Worm (Caenorhabditis elegans) whole organism, L3 larva: ENCODE data around the gene mrp-1.

Source experiments
- R02D3.7 ChIP-seq: fragments of 150-350 bp; optimal IDR thresholded peaks from 2 replicates; lab custom pipeline; 2014; ENCODE audit warnings: missing biosample characterization, missing genetic modification characterization
- ZK546.5 ChIP-seq: sonication (generic microtip); optimal IDR thresholded peaks from 2 replicates; lab custom pipeline; 2017; ENCODE audit warnings: missing biosample characterization, missing genetic modification characterization
- ama-1 ChIP-seq: fragments of 150-350 bp; optimal IDR thresholded peaks from 2 replicates; lab custom pipeline; 2018
- ceh-16 ChIP-seq: sonication (generic microtip); optimal IDR thresholded peaks from 2 replicates; lab custom pipeline; 2017; ENCODE audit warnings: missing biosample characterization, missing genetic modification characterization
- ceh-28 ChIP-seq: fragments of 150-350 bp; optimal IDR thresholded peaks from 2 replicates; lab custom pipeline; 2014; ENCODE audit warnings: missing biosample characterization, missing genetic modification reagents, missing genetic modification characterization
- ceh-82 ChIP-seq: fragments of 150-350 bp; optimal IDR thresholded peaks from 2 replicates; lab custom pipeline; 2014; ENCODE audit warnings: missing biosample characterization, missing genetic modification characterization
- ceh-9 ChIP-seq: sonication (generic microtip); optimal IDR thresholded peaks from 2 replicates; lab custom pipeline; 2018; ENCODE audit warnings: missing biosample characterization, missing genetic modification characterization
- daf-12 ChIP-seq: fragments of 150-350 bp; optimal IDR thresholded peaks from 2 replicates; lab custom pipeline; 2014; ENCODE audit warnings: missing biosample characterization, missing genetic modification reagents, missing genetic modification characterization
- egl-27 ChIP-seq: sonication (generic microtip); optimal IDR thresholded peaks from 4 replicates; lab custom pipeline; 2017; ENCODE audit warnings: missing biosample characterization, missing genetic modification reagents, missing genetic modification characterization
- egl-5 ChIP-seq: fragments of 150-350 bp; optimal IDR thresholded peaks from 2 replicates; lab custom pipeline; 2017; ENCODE audit warnings: missing biosample characterization, missing genetic modification reagents, missing genetic modification characterization, inconsistent platforms
- elt-1 ChIP-seq: fragments of 150-350 bp; optimal IDR thresholded peaks from 2 replicates; lab custom pipeline; 2014; ENCODE audit warnings: missing biosample characterization, missing genetic modification characterization
- elt-2 ChIP-seq: sonication (generic microtip); optimal IDR thresholded peaks from 2 replicates; lab custom pipeline; 2016; ENCODE audit warnings: missing genetic modification reagents, mild to moderate bottlenecking, missing genetic modification characterization, missing compliant biosample characterization
- elt-3 ChIP-seq, 3 experiments: fragments of 150-350 bp in 1 of 3; sonication (generic microtip) in 2 of 3; optimal IDR thresholded peaks; 2 replicates in 2 of 3; 4 replicates in 1 of 3; lab custom pipeline; 2014 to 2017; ENCODE audit warnings: missing biosample characterization in 3 of 3, missing genetic modification characterization in 3 of 3
- eor-1 ChIP-seq, 2 experiments: fragments of 150-350 bp; optimal IDR thresholded peaks; 2 replicates each; lab custom pipeline; 2014 to 2018; ENCODE audit warnings: missing biosample characterization in 2 of 2, missing genetic modification characterization in 2 of 2
- fkh-10 ChIP-seq: sonication (generic microtip); optimal IDR thresholded peaks from 2 replicates; lab custom pipeline; 2017; ENCODE audit warnings: missing biosample characterization, missing genetic modification reagents, missing genetic modification characterization
- fkh-2 ChIP-seq: fragments of 150-350 bp; optimal IDR thresholded peaks from 2 replicates; lab custom pipeline; 2014; ENCODE audit warnings: missing biosample characterization, missing genetic modification reagents, missing genetic modification characterization
- fos-1 ChIP-seq: fragments of 150-350 bp; optimal IDR thresholded peaks from 2 replicates; lab custom pipeline; 2014; ENCODE audit warnings: missing biosample characterization, missing genetic modification characterization
- hmg-11 ChIP-seq: sonication (generic microtip); optimal IDR thresholded peaks from 2 replicates; lab custom pipeline; 2016; ENCODE audit warnings: missing genetic modification characterization, missing compliant biosample characterization
- jun-1 ChIP-seq: fragments of 150-350 bp; optimal IDR thresholded peaks from 2 replicates; lab custom pipeline; 2014; ENCODE audit warnings: missing biosample characterization, missing genetic modification reagents, missing genetic modification characterization
- lin-15B ChIP-seq: fragments of 150-350 bp; optimal IDR thresholded peaks from 2 replicates; lab custom pipeline; 2014; ENCODE audit warnings: missing biosample characterization, missing genetic modification characterization
- lin-39 ChIP-seq: fragments of 150-350 bp; optimal IDR thresholded peaks from 2 replicates; lab custom pipeline; 2018; ENCODE audit warnings: missing biosample characterization, missing genetic modification reagents, missing genetic modification characterization
- lsy-12 ChIP-seq: sonication (generic microtip); optimal IDR thresholded peaks from 2 replicates; lab custom pipeline; 2016; ENCODE audit warnings: mild to moderate bottlenecking, missing genetic modification characterization, missing compliant biosample characterization
- mdl-1 ChIP-seq: fragments of 150-350 bp; optimal IDR thresholded peaks from 2 replicates; lab custom pipeline; 2014; ENCODE audit warnings: missing biosample characterization, missing genetic modification characterization
- mml-1 ChIP-seq: fragments of 150-350 bp; sonication (generic microtip); optimal IDR thresholded peaks from 3 replicates; lab custom pipeline; 2014; ENCODE audit warnings: missing biosample characterization, missing genetic modification characterization
- nfya-1 ChIP-seq: sonication (generic microtip); optimal IDR thresholded peaks from 2 replicates; lab custom pipeline; 2017; ENCODE audit warnings: missing genetic modification characterization, mild to moderate bottlenecking, missing compliant biosample characterization, antibody characterized with exemption, moderate library complexity; ENCODE audit not compliant: insufficient read depth
- nhr-11 ChIP-seq: fragments of 150-350 bp; optimal IDR thresholded peaks from 2 replicates; lab custom pipeline; 2014; ENCODE audit warnings: missing biosample characterization, missing genetic modification characterization
- nhr-12 ChIP-seq: fragments of 150-350 bp; optimal IDR thresholded peaks from 2 replicates; lab custom pipeline; 2014; ENCODE audit warnings: missing biosample characterization, missing genetic modification characterization
- nhr-23 ChIP-seq: fragments of 150-350 bp; optimal IDR thresholded peaks from 2 replicates; lab custom pipeline; 2014; ENCODE audit warnings: missing biosample characterization, missing genetic modification reagents, missing genetic modification characterization
- nhr-237 ChIP-seq: fragments of 150-350 bp; optimal IDR thresholded peaks from 2 replicates; lab custom pipeline; 2014; ENCODE audit warnings: missing biosample characterization, missing genetic modification characterization
- nhr-25 ChIP-seq: sonication (generic microtip); optimal IDR thresholded peaks from 2 replicates; lab custom pipeline; 2017; ENCODE audit warnings: missing biosample characterization, missing genetic modification characterization
- nhr-43 ChIP-seq: sonication (generic microtip); optimal IDR thresholded peaks from 2 replicates; lab custom pipeline; 2016; ENCODE audit warnings: mild to moderate bottlenecking, missing genetic modification characterization, missing compliant biosample characterization; ENCODE audit not compliant: poor library complexity, severe bottlenecking
- nhr-67 ChIP-seq: fragments of 150-350 bp; optimal IDR thresholded peaks from 2 replicates; lab custom pipeline; 2014; ENCODE audit warnings: missing biosample characterization, missing genetic modification characterization
- nhr-76 ChIP-seq: fragments of 150-350 bp; sonication (generic microtip); optimal IDR thresholded peaks from 5 replicates; lab custom pipeline; 2014; ENCODE audit warnings: missing biosample characterization, missing genetic modification characterization
- nhr-77 ChIP-seq: fragments of 150-350 bp; optimal IDR thresholded peaks from 2 replicates; lab custom pipeline; 2014; ENCODE audit warnings: missing biosample characterization, missing genetic modification characterization
- pha-4 ChIP-seq: fragments of 150-350 bp; optimal IDR thresholded peaks from 2 replicates; lab custom pipeline; 2014; ENCODE audit warnings: missing biosample characterization, missing genetic modification reagents, missing genetic modification characterization
- pqm-1 ChIP-seq: fragments of 150-350 bp; optimal IDR thresholded peaks from 2 replicates; lab custom pipeline; 2017; ENCODE audit warnings: missing biosample characterization, missing genetic modification characterization, inconsistent platforms
- sea-2 ChIP-seq: fragments of 150-350 bp; sonication (generic microtip); optimal IDR thresholded peaks from 4 replicates; lab custom pipeline; 2014; ENCODE audit warnings: missing biosample characterization, missing genetic modification reagents, missing genetic modification characterization
- skn-1 ChIP-seq: fragments of 150-350 bp; optimal IDR thresholded peaks from 2 replicates; lab custom pipeline; 2014; ENCODE audit warnings: missing biosample characterization, missing genetic modification characterization
- snpc-4 ChIP-seq: fragments of 150-350 bp; optimal IDR thresholded peaks from 2 replicates; lab custom pipeline; 2014; ENCODE audit warnings: missing biosample characterization, missing genetic modification characterization
- tbx-2 ChIP-seq: sonication (generic microtip); optimal IDR thresholded peaks from 2 replicates; lab custom pipeline; 2016; ENCODE audit warnings: mild to moderate bottlenecking, missing genetic modification characterization, missing compliant biosample characterization
- unc-39 ChIP-seq: sonication (generic microtip); optimal IDR thresholded peaks from 4 replicates; lab custom pipeline; 2017; ENCODE audit warnings: missing biosample characterization, missing genetic modification characterization
- unc-62 ChIP-seq: fragments of 150-350 bp; sonication (generic microtip); optimal IDR thresholded peaks from 4 replicates; lab custom pipeline; 2014; ENCODE audit warnings: missing biosample characterization, missing genetic modification reagents, missing genetic modification characterization
- zag-1 ChIP-seq: fragments of 150-350 bp; optimal IDR thresholded peaks from 2 replicates; lab custom pipeline; 2014; ENCODE audit warnings: missing biosample characterization, missing genetic modification characterization
- ztf-11 ChIP-seq: fragments of 150-350 bp; optimal IDR thresholded peaks from 2 replicates; lab custom pipeline; 2014; ENCODE audit warnings: missing biosample characterization, missing genetic modification characterization
- ztf-4 ChIP-seq: fragments of 150-350 bp; optimal IDR thresholded peaks from 2 replicates; lab custom pipeline; 2014; ENCODE audit warnings: missing biosample characterization, missing genetic modification characterization

The mrp-1 gene

DNA sequence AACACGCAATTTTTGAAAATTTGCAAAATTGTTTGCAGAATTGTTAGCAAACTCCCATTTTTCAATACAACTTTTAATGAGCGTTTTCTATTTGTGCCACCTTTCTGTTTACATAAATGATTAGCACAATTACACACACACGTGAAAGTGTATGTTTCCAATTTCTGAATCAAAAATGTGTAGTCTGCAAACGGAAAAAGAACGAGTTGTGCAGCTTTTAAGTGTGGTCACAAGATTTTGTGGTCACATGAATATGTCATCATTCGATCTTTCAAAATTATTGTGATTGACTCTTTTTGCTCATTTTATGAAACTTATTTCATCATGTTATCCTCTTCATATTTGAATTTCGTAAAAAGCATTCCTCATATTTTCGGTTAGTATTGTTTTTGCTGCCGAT, 13.0 kb upstream of the mrp-1 start:
- TF ChIP-seq lin-15B (tag; lab: Kevin White, UChicago) (no peak), elt-2 (tag; lab: Kevin White, UChicago) (peak; percentile 53), pqm-1 (peak; percentile 46), hmg-11 (tag; lab: Kevin White, UChicago) (no peak), pha-4 (peak; percentile 86), nhr-25 (tag; lab: Kevin White, UChicago) (no peak), elt-1 (tag; lab: Kevin White, UChicago) (no peak)

DNA sequence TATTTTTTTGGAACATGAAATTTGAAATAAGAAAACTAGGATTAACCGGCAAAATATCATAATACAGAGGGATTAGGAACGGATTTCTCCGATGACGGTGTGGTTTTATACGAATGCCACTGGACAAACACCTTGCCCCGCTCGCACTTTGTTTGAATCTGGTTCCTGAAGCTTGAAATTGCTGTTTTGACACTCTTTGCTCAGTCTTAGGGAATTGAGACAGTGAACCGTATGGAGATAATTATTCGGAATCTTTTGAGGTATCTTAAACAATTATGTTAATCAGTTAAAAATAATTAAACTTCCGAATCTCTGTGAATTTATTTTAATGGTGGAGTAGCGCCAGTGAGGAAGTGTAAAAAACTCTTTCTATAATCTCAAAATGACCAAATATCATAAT, 11.8 kb upstream of the mrp-1 start, which contains the start of gene F13C5.3:
Gene F13C5.3 (minus strand): TSS at position 101 of the 400 bp plus-strand sequence.
- TF ChIP-seq nhr-12 (tag; lab: Kevin White, UChicago) (no peak), hmg-11 (tag; lab: Kevin White, UChicago) (no peak), unc-62 (GFP tag; lab: Kevin White, UChicago) (no peak), pha-4 (no peak)

DNA sequence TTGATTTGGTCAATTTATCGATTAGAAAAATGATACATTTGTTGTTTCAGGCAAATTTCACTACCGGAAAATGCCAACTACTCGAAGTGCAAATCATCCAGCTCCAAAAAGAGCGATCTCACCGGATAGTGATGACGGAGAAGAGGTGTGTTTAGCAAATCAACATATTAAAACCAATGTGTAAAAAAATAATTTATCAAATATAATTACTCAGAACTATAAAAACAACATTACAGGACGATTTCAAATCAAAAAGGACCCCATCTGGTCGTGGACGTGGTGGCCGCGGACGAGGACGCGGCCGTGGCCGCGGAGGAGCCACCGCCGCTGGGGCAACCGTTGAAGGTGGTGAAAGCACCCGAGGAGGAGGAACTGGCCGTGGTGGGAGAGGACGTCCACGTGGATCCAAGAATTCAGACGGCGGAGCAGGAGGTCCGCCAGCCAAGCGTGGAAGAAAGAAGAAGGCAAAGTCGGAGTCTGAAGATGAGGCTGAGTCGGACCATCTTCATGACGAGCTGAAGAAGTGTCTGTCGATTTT, 6.3 kb upstream of the mrp-1 start, which contains the start of gene F13C5.2:
Gene F13C5.2 (plus strand): TSS at position 51 of the 538 bp plus-strand sequence.
- TF ChIP-seq nhr-237 (tag; lab: Kevin White, UChicago) (no peak), nhr-23 (no peak), R02D3.7 (tag; lab: Kevin White, UChicago) (no peak), nhr-25 (tag; lab: Kevin White, UChicago) (no peak), ZK546.5 (tag; lab: Kevin White, UChicago) (no peak), fos-1 (tag; lab: Kevin White, UChicago) (no peak), egl-5 (no peak), lin-39 (no peak), jun-1 (tag; lab: Kevin White, UChicago) (no peak), ztf-11 (tag; lab: Kevin White, UChicago) (no peak), sea-2 (GFP tag; lab: Kevin White, UChicago) (no peak)

DNA sequence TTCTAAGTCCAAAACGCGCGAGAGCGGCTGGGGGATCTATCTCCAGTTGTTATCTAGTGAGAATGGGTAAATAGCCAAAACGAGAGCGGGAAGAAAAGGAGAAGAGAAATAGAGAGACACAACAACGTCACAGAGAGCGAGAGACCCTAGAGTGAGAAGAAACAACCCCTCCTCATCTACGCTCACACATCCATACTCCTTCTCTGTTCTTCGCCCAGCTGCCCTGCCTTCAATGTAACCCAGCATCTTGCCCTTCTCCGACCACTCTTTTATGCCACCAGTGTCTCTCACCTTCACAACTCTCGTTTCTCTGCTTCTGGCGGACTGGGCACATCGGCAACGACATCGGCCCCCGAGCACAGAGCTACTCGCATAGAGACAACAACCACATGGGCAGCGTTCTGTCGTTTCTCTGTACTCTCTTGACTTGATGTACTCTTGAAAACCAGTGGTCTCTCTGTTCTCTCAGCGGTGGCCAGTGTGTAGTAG, 5.6 kb upstream of the mrp-1 start:
- TF ChIP-seq pha-4 = peak; percentile 89
- no peak for TF ChIP-seq nhr-67
- no peak for TF ChIP-seq mml-1
- no peak for TF ChIP-seq nhr-77 (tag; lab: Kevin White, UChicago)
- peak; percentile 66 for TF ChIP-seq snpc-4 (tag; lab: Kevin White, UChicago)
- no peak for TF ChIP-seq nhr-43 (tag; lab: Kevin White, UChicago)
- TF ChIP-seq unc-39 = no peak
- TF ChIP-seq tbx-2 (tag; lab: Kevin White, UChicago) = peak; percentile 72
- TF ChIP-seq unc-62 (GFP tag; lab: Kevin White, UChicago) = peak; percentile 54
- peak; percentile 89 for TF ChIP-seq lin-39
- peak; percentile 8 for TF ChIP-seq nhr-23
- peak; percentile 64 for TF ChIP-seq ceh-28 (tag; lab: Kevin White, UChicago)
- peak; percentile 88 for TF ChIP-seq nfya-1 (tag; lab: Kevin White, UChicago)
- no peak for TF ChIP-seq nhr-12 (tag; lab: Kevin White, UChicago)
- TF ChIP-seq nhr-76 (tag; lab: Kevin White, UChicago) = peak; percentile 27
- TF ChIP-seq lsy-12 = no peak
- peak; percentile 58 for TF ChIP-seq pqm-1
- no peak for TF ChIP-seq ZK546.5 (tag; lab: Kevin White, UChicago)
- TF ChIP-seq elt-2 (tag; lab: Kevin White, UChicago) = peak; percentile 74
- peak; percentile 14 for TF ChIP-seq zag-1 (tag; lab: Kevin White, UChicago)
- no peak for TF ChIP-seq ceh-9 (tag; lab: Kevin White, UChicago)
- no peak for TF ChIP-seq ztf-4
- TF ChIP-seq fkh-10 (GFP tag; lab: Kevin White, UChicago) = no peak
- peak; percentile 60 for TF ChIP-seq lin-15B (tag; lab: Kevin White, UChicago)
- TF ChIP-seq sea-2 (GFP tag; lab: Kevin White, UChicago) = peak; percentile 41
- peak; percentile 14 for TF ChIP-seq nhr-11
- TF ChIP-seq ama-1 = no peak
- TF ChIP-seq eor-1 (tag; optimal IDR thresholded peaks at IDR 0.05; lab: Kevin White, UChicago) = no peak
- peak; percentile 43 for TF ChIP-seq egl-27 (tag; lab: Kevin White, UChicago)
- TF ChIP-seq jun-1 (tag; lab: Kevin White, UChicago) = peak; percentile 69
- TF ChIP-seq ceh-16 (tag; lab: Kevin White, UChicago) = no peak
- TF ChIP-seq skn-1 (tag; lab: Kevin White, UChicago) = peak; percentile 60
- TF ChIP-seq daf-12 = no peak
- TF ChIP-seq R02D3.7 (tag; lab: Kevin White, UChicago) = peak; percentile 38
- TF ChIP-seq elt-1 (tag; lab: Kevin White, UChicago) = peak; percentile 25
- TF ChIP-seq ztf-11 (tag; lab: Kevin White, UChicago) = no peak
- no peak for TF ChIP-seq nhr-237 (tag; lab: Kevin White, UChicago)
- peak; percentile 86 for TF ChIP-seq mdl-1 (tag; lab: Kevin White, UChicago)
- TF ChIP-seq elt-3 (tag; optimal IDR thresholded peaks at IDR 0.05; lab: Kevin White, UChicago) = no peak
- peak; percentile 39 for TF ChIP-seq fkh-2
- TF ChIP-seq ceh-82 (tag; lab: Kevin White, UChicago) = no peak
